Worm (Caenorhabditis elegans): ENCODE data around the gene ndub-2.

ce11 chrII:9007741-9008140 lies 11.6 kb downstream of the ndub-2 start:
- TF ChIP-seq ceh-82 (tag; optimal IDR thresholded peaks at IDR 0.05) (no peak), elt-2 (tag; optimal IDR thresholded peaks at IDR 0.05) (no peak), nhr-11 (tag; optimal IDR thresholded peaks at IDR 0.05) (no peak), jun-1 (tag; optimal IDR thresholded peaks at IDR 0.05) (no peak)

All from whole organism, L1 larva.